Fruit fly (Drosophila melanogaster) whole organism, prepupa: ENCODE measurements around the gene Tango9.

Experiments used
- CG10631 ChIP-seq: fragments of 200-800 bp; sonication (Bioruptor generic); optimal IDR thresholded peaks from 2 replicates; lab custom pipeline; 2016; ENCODE audit warnings: missing biosample characterization, missing genetic modification characterization
- CG10669 ChIP-seq: fragments of 200-800 bp; sonication (Bioruptor generic); optimal IDR thresholded peaks from 3 replicates; lab custom pipeline; 2018; ENCODE audit warnings: missing biosample characterization, mild to moderate bottlenecking, missing genetic modification characterization, moderate library complexity
- CG16779 ChIP-seq: fragments of 200-800 bp; sonication (Bioruptor generic); optimal IDR thresholded peaks from 3 replicates; lab custom pipeline; 2017; ENCODE audit warnings: missing biosample characterization, mild to moderate bottlenecking, missing genetic modification characterization
- CG3032 ChIP-seq: fragments of 200-800 bp; optimal IDR thresholded peaks from 2 replicates; lab custom pipeline; 2019; ENCODE audit warnings: missing biosample characterization, mild to moderate bottlenecking, missing genetic modification characterization, moderate library complexity
- CG31627 ChIP-seq: fragments of 200-800 bp; sonication (Bioruptor generic); optimal IDR thresholded peaks from 3 replicates; lab custom pipeline; 2016; ENCODE audit warnings: missing biosample characterization, missing genetic modification characterization
- CG32006 ChIP-seq: fragments of 200-800 bp; sonication (Bioruptor generic); optimal IDR thresholded peaks from 3 replicates; lab custom pipeline; 2017; ENCODE audit warnings: missing biosample characterization, mild to moderate bottlenecking, missing genetic modification characterization
- CG3919 ChIP-seq: fragments of 200-800 bp; sonication (Bioruptor generic); optimal IDR thresholded peaks from 3 replicates; lab custom pipeline; 2016; ENCODE audit warnings: missing biosample characterization, missing genetic modification characterization
- CG4318 ChIP-seq: fragments of 200-800 bp; sonication (Bioruptor generic); optimal IDR thresholded peaks from 3 replicates; lab custom pipeline; 2017; ENCODE audit warnings: missing biosample characterization, mild to moderate bottlenecking, missing genetic modification characterization
- CG6276 ChIP-seq: fragments of 200-800 bp; sonication (Bioruptor generic); optimal IDR thresholded peaks from 2 replicates; lab custom pipeline; 2017; ENCODE audit warnings: missing biosample characterization, mild to moderate bottlenecking, missing genetic modification characterization
- CG6808 ChIP-seq: fragments of 200-800 bp; sonication (Bioruptor generic); optimal IDR thresholded peaks from 3 replicates; lab custom pipeline; 2017; ENCODE audit warnings: missing biosample characterization, missing genetic modification characterization, mild to moderate bottlenecking, moderate library complexity, missing genetic modification reagents
- CG6854 ChIP-seq: fragments of 200-800 bp; sonication (Bioruptor generic); optimal IDR thresholded peaks from 2 replicates; lab custom pipeline; 2017; ENCODE audit warnings: missing biosample characterization, mild to moderate bottlenecking, missing genetic modification characterization
- CG7368 ChIP-seq: fragments of 200-800 bp; sonication (Bioruptor generic); optimal IDR thresholded peaks from 3 replicates; lab custom pipeline; 2016; ENCODE audit warnings: missing biosample characterization, missing genetic modification characterization
- Eip75B ChIP-seq: fragments of 200-800 bp; sonication (Bioruptor generic); optimal IDR thresholded peaks from 3 replicates; lab custom pipeline; 2016; ENCODE audit warnings: missing biosample characterization, missing genetic modification characterization
- Eip78C ChIP-seq: fragments of 200-800 bp; sonication (Bioruptor generic); peaks from one replicate; lab custom pipeline; 2016; ENCODE audit warnings: missing biosample characterization, missing genetic modification characterization
- Eip93F ChIP-seq: fragments of 200-800 bp; sonication (Bioruptor generic); optimal IDR thresholded peaks from 2 replicates; lab custom pipeline; 2016; ENCODE audit warnings: missing biosample characterization, mild to moderate bottlenecking, missing genetic modification characterization
- Ets21C ChIP-seq: fragments of 200-800 bp; sonication (Bioruptor generic); optimal IDR thresholded peaks from 3 replicates; lab custom pipeline; 2016; ENCODE audit warnings: missing biosample characterization, missing genetic modification characterization
- Ets96B ChIP-seq: fragments of 200-800 bp; optimal IDR thresholded peaks from 2 replicates; lab custom pipeline; 2019; ENCODE audit warnings: missing biosample characterization, mild to moderate bottlenecking, missing genetic modification characterization, moderate library complexity
- Gug ChIP-seq: fragments of 200-800 bp; sonication (Bioruptor generic); IDR thresholded peaks from 2 replicates; pipeline ENCODE4 v1.3.6; 2022; ENCODE audit warnings: missing biosample characterization, missing genetic modification characterization
- Hr39 ChIP-seq: fragments of 200-800 bp; sonication (Bioruptor generic); optimal IDR thresholded peaks from 2 replicates; lab custom pipeline; 2016; ENCODE audit warnings: missing biosample characterization, missing genetic modification characterization
- Hr4 ChIP-seq: fragments of 200-800 bp; sonication (Bioruptor generic); optimal IDR thresholded peaks from 3 replicates; lab custom pipeline; 2016; ENCODE audit warnings: missing biosample characterization, missing genetic modification characterization
- Lpt ChIP-seq: fragments of 200-800 bp; sonication (Bioruptor generic); optimal IDR thresholded peaks from 3 replicates; lab custom pipeline; 2016; ENCODE audit warnings: missing biosample characterization, missing genetic modification characterization
- Met ChIP-seq: fragments of 200-800 bp; sonication (Bioruptor generic); optimal IDR thresholded peaks from 3 replicates; lab custom pipeline; 2016; ENCODE audit warnings: missing biosample characterization, missing genetic modification characterization
- OdsH ChIP-seq: fragments of 200-800 bp; sonication (Bioruptor generic); optimal IDR thresholded peaks from 3 replicates; lab custom pipeline; 2016; ENCODE audit warnings: missing biosample characterization, missing genetic modification characterization
- Sox14 ChIP-seq: fragments of 200-800 bp; sonication (Bioruptor generic); optimal IDR thresholded peaks from 3 replicates; lab custom pipeline; 2016; ENCODE audit warnings: missing biosample characterization, missing genetic modification characterization
- achi ChIP-seq: fragments of 200-800 bp; sonication (Bioruptor generic); optimal IDR thresholded peaks from 3 replicates; lab custom pipeline; 2016; ENCODE audit warnings: missing biosample characterization, missing genetic modification characterization
- acj6 ChIP-seq: fragments of 200-800 bp; sonication (Bioruptor generic); optimal IDR thresholded peaks from 3 replicates; lab custom pipeline; 2016; ENCODE audit warnings: missing biosample characterization, missing genetic modification characterization
- cyc ChIP-seq: fragments of 200-800 bp; sonication (Bioruptor generic); optimal IDR thresholded peaks from 3 replicates; lab custom pipeline; 2016; ENCODE audit warnings: missing biosample characterization, missing genetic modification characterization
- dsx ChIP-seq: fragments of 200-800 bp; optimal IDR thresholded peaks from 3 replicates; lab custom pipeline; 2019; ENCODE audit warnings: missing biosample characterization, mild to moderate bottlenecking, missing genetic modification characterization, moderate library complexity; ENCODE audit not compliant: poor library complexity, severe bottlenecking
- eg ChIP-seq: fragments of 200-800 bp; sonication (Bioruptor generic); IDR thresholded peaks from 3 replicates; pipeline ENCODE4 v1.3.6; 2022; ENCODE audit warnings: missing biosample characterization, missing genetic modification characterization
- esn ChIP-seq: fragments of 200-800 bp; sonication (Bioruptor generic); optimal IDR thresholded peaks from 2 replicates; lab custom pipeline; 2016; ENCODE audit warnings: missing biosample characterization, mild to moderate bottlenecking, missing genetic modification characterization, moderate library complexity
- fd85E ChIP-seq: fragments of 200-800 bp; sonication (Bioruptor generic); optimal IDR thresholded peaks from 3 replicates; lab custom pipeline; 2016; ENCODE audit warnings: missing biosample characterization, missing genetic modification characterization
- lz ChIP-seq: fragments of 200-800 bp; sonication (Bioruptor generic); optimal IDR thresholded peaks from 3 replicates; lab custom pipeline; 2016; ENCODE audit warnings: missing biosample characterization, missing genetic modification characterization
- net ChIP-seq: fragments of 200-800 bp; sonication (Bioruptor generic); optimal IDR thresholded peaks from 3 replicates; lab custom pipeline; 2016; ENCODE audit warnings: missing biosample characterization, missing genetic modification characterization
- ss ChIP-seq, 2 experiments: fragments of 200-800 bp; sonication (Bioruptor generic); optimal IDR thresholded peaks; 2 replicates in 1 of 2; 3 replicates in 1 of 2; lab custom pipeline; 2017 to 2018; ENCODE audit warnings: mild to moderate bottlenecking in 2 of 2, missing biosample characterization in 2 of 2, missing genetic modification characterization in 2 of 2, moderate library complexity in 1 of 2
- svp ChIP-seq: fragments of 200-800 bp; sonication (Bioruptor generic); peaks from one replicate; lab custom pipeline; 2016; ENCODE audit warnings: missing biosample characterization, missing genetic modification characterization
- vri ChIP-seq: fragments of 200-800 bp; sonication (Bioruptor generic); optimal IDR thresholded peaks from 3 replicates; lab custom pipeline; 2016; ENCODE audit warnings: missing biosample characterization, mild to moderate bottlenecking, missing genetic modification characterization

Gene Tango9

dm6 chr3R:11967262-11968029 is 7.3 kb downstream of the Tango9 start, which contains the start of the genes CG12213 and GC1:
Gene CG12213, minus strand, starts transcription at chr3R:11967691.
Gene GC1, plus strand, starts transcription at chr3R:11967708.
- TF ChIP-seq CG6854 (peak; percentile 2), achi (GFP tag; lab: Kevin White, UChicago) (peak; percentile 15), CG16779 (tag; lab: Kevin White, UChicago) (no peak), Eip93F (GFP tag; lab: Kevin White, UChicago) (peak; percentile 56), esn (GFP tag; lab: Kevin White, UChicago) (peak; percentile 31), CG3919 (GFP tag; lab: Kevin White, UChicago) (peak; percentile 33), ss (GFP tag; optimal IDR thresholded peaks at IDR 0.05; lab: Kevin White, UChicago) (peak in 1 of 2 experiments; percentile 11), Eip75B (GFP tag; lab: Kevin White, UChicago) (peak; percentile 40), Met (GFP tag; lab: Kevin White, UChicago) (peak; percentile 40), svp (GFP tag; lab: Kevin White, UChicago) (peak; percentile 72), CG6808 (GFP tag; lab: Kevin White, UChicago) (peak; percentile 9), Ets96B (tag; lab: Kevin White, UChicago) (peak; percentile 32), eg (GFP tag; lab: Robert Waterston, UW) (peak; percentile 46; the same call in 1 of the 3 replicates), Hr39 (GFP tag; lab: Kevin White, UChicago) (peak; percentile 24), Lpt (GFP tag; lab: Kevin White, UChicago) (no peak), Sox14 (GFP tag; lab: Kevin White, UChicago) (peak; percentile 27), Eip78C (GFP tag; lab: Kevin White, UChicago) (peak; percentile 36), net (GFP tag; lab: Kevin White, UChicago) (no peak), CG31627 (GFP tag; lab: Kevin White, UChicago) (peak; percentile 16), CG32006 (GFP tag; lab: Kevin White, UChicago) (peak; percentile 30), CG7368 (GFP tag; lab: Kevin White, UChicago) (no peak), vri (GFP tag; lab: Kevin White, UChicago) (peak; percentile 33), acj6 (GFP tag; lab: Kevin White, UChicago) (no peak), dsx (GFP tag; lab: Kevin White, UChicago) (peak; percentile 41), CG3032 (peak; percentile 57), CG10631 (peak; percentile 29), CG6276 (no peak), Hr4 (GFP tag; lab: Kevin White, UChicago) (peak; percentile 20), Ets21C (GFP tag; lab: Kevin White, UChicago) (peak; percentile 14), Gug (GFP tag; lab: Robert Waterston, UW) (no peak), OdsH (GFP tag; lab: Kevin White, UChicago) (peak; percentile 24), lz (GFP tag; lab: Kevin White, UChicago) (peak; percentile 24)

dm6 chr3R:11964000-11964399 is 10.7 kb downstream of the Tango9 start:
- no peak for TF ChIP-seq CG10669 (GFP tag; lab: Kevin White, UChicago)
- no peak for TF ChIP-seq Eip78C (GFP tag; lab: Kevin White, UChicago)
- TF ChIP-seq lz (GFP tag; lab: Kevin White, UChicago): no peak
- no peak for TF ChIP-seq fd85E (GFP tag; lab: Kevin White, UChicago)
- TF ChIP-seq Met (GFP tag; lab: Kevin White, UChicago): no peak
- no peak for TF ChIP-seq Hr39 (GFP tag; lab: Kevin White, UChicago)
- TF ChIP-seq CG4318: no peak
- TF ChIP-seq CG16779 (tag; lab: Kevin White, UChicago): no peak
- no peak for TF ChIP-seq CG6854
- no peak for TF ChIP-seq CG32006 (GFP tag; lab: Kevin White, UChicago)
- TF ChIP-seq cyc (GFP tag; lab: Kevin White, UChicago): no peak
